Fruit fly (Drosophila melanogaster) whole organism, embryonic: Measurements from ENCODE around the gene uncNacbeta.

Source experiments
- Ada2b ChIP-seq: fragments of 200-800 bp; sonication (Bioruptor generic); IDR thresholded peaks from 2 replicates; pipeline ENCODE4 v1.3.6; 2022; ENCODE audit warnings: missing biosample characterization, missing genetic modification characterization
- CG12155 ChIP-seq: fragments of 200-800 bp; sonication (Bioruptor generic); optimal IDR thresholded peaks from 3 replicates; lab custom pipeline; 2016; ENCODE audit warnings: missing biosample characterization, missing genetic modification characterization
- CG16815 ChIP-seq: fragments of 200-800 bp; sonication (Bioruptor generic); optimal IDR thresholded peaks from 3 replicates; lab custom pipeline; 2017; ENCODE audit warnings: missing biosample characterization, mild to moderate bottlenecking, missing genetic modification characterization
- CG16863 ChIP-seq: fragments of 200-800 bp; sonication (Bioruptor generic); optimal IDR thresholded peaks from 3 replicates; lab custom pipeline; 2016; ENCODE audit warnings: missing biosample characterization, missing genetic modification characterization
- CG1832 ChIP-seq: fragments of 200-800 bp; sonication (Bioruptor generic); optimal IDR thresholded peaks from 2 replicates; lab custom pipeline; 2017; ENCODE audit warnings: missing biosample characterization, mild to moderate bottlenecking, missing genetic modification characterization, inconsistent platforms
- CG32767 ChIP-seq: fragments of 200-800 bp; sonication (Bioruptor generic); IDR thresholded peaks from 2 replicates; pipeline ENCODE4 v1.3.6; 2022; ENCODE audit warnings: missing biosample characterization, missing genetic modification characterization
- CG34224 ChIP-seq: fragments of 200-800 bp; sonication (Bioruptor generic); IDR thresholded peaks from 3 replicates; pipeline ENCODE4 v1.3.6; 2022; ENCODE audit warnings: missing biosample characterization, missing genetic modification characterization; ENCODE audit not compliant: partially characterized antibody
- CG4328 ChIP-seq: fragments of 200-800 bp; sonication (Bioruptor generic); optimal IDR thresholded peaks from 3 replicates; lab custom pipeline; 2017; ENCODE audit warnings: missing biosample characterization, missing genetic modification reagents, missing genetic modification characterization
- CG4404 ChIP-seq: fragments of 200-800 bp; sonication (Bioruptor generic); IDR thresholded peaks from 2 replicates; pipeline ENCODE4 v1.3.6; 2022; ENCODE audit warnings: missing biosample characterization, missing genetic modification characterization
- CG7928 ChIP-seq: fragments of 200-800 bp; sonication (Bioruptor generic); optimal IDR thresholded peaks from 2 replicates; lab custom pipeline; 2017; ENCODE audit warnings: missing biosample characterization, mild to moderate bottlenecking, missing genetic modification characterization
- CG8281 ChIP-seq: fragments of 200-800 bp; sonication (Bioruptor generic); optimal IDR thresholded peaks from 2 replicates; lab custom pipeline; 2018; ENCODE audit warnings: missing biosample characterization, mild to moderate bottlenecking, missing genetic modification characterization, moderate library complexity
- CG8765 ChIP-seq: fragments of 200-800 bp; sonication (Bioruptor generic); IDR thresholded peaks from 2 replicates; pipeline ENCODE4 v1.3.6; 2022; ENCODE audit warnings: missing biosample characterization, missing genetic modification characterization
- CG8924 ChIP-seq: fragments of 200-800 bp; optimal IDR thresholded peaks from 3 replicates; lab custom pipeline; 2019; ENCODE audit warnings: missing biosample characterization, mild to moderate bottlenecking, missing genetic modification characterization, moderate library complexity
- Dip3 ChIP-seq: fragments of 200-800 bp; sonication (Bioruptor generic); optimal IDR thresholded peaks from 3 replicates; lab custom pipeline; 2016; ENCODE audit warnings: missing biosample characterization, missing genetic modification characterization
- Doc2 ChIP-seq: fragments of 200-800 bp; sonication (Bioruptor generic); IDR thresholded peaks from 2 replicates; pipeline ENCODE4 v1.3.6; 2022; ENCODE audit warnings: missing biosample characterization, missing genetic modification characterization
- Dref ChIP-seq: fragments of 200-800 bp; sonication (Bioruptor generic); IDR thresholded peaks from 2 replicates; pipeline ENCODE4 v1.3.6; 2022; ENCODE audit warnings: missing biosample characterization, missing genetic modification characterization
- Drgx ChIP-seq: fragments of 200-800 bp; sonication (Bioruptor generic); IDR thresholded peaks from 2 replicates; pipeline ENCODE4 v1.3.6; 2022; ENCODE audit warnings: missing biosample characterization, missing genetic modification characterization
- E2f1 ChIP-seq: fragments of 200-800 bp; sonication (Bioruptor generic); IDR thresholded peaks from 2 replicates; pipeline ENCODE4 v1.3.6; 2022; ENCODE audit warnings: missing biosample characterization, missing genetic modification characterization
- Ets65A ChIP-seq: fragments of 200-800 bp; sonication (Bioruptor generic); peaks from one replicate; lab custom pipeline; 2016; ENCODE audit warnings: missing biosample characterization, missing genetic modification characterization
- Gsc ChIP-seq: fragments of 200-800 bp; sonication (Bioruptor generic); IDR thresholded peaks from 2 replicates; pipeline ENCODE4 v1.3.6; 2022; ENCODE audit warnings: missing biosample characterization, missing genetic modification characterization
- HLH4C ChIP-seq: fragments of 200-800 bp; sonication (Bioruptor generic); IDR thresholded peaks from 3 replicates; pipeline ENCODE4 v1.3.6; 2022; ENCODE audit warnings: missing biosample characterization, missing genetic modification characterization; ENCODE audit not compliant: partially characterized antibody
- HLHmδ ChIP-seq: fragments of 200-800 bp; sonication (Bioruptor generic); optimal IDR thresholded peaks from 2 replicates; lab custom pipeline; 2018; ENCODE audit warnings: missing biosample characterization, mild to moderate bottlenecking, missing genetic modification characterization, moderate library complexity
- HmgZ ChIP-seq: fragments of 200-800 bp; sonication (Bioruptor generic); optimal IDR thresholded peaks from 2 replicates; lab custom pipeline; 2018; ENCODE audit warnings: missing biosample characterization, mild to moderate bottlenecking, missing genetic modification characterization
- Hr78 ChIP-seq, 2 experiments: fragments of 200-800 bp in 1 of 2; fragments of >200 bp in 1 of 2; sonication (Bioruptor generic) in 1 of 2; optimal IDR thresholded peaks; 2 replicates each; lab custom pipeline; 2017 to 2019; ENCODE audit warnings: missing biosample characterization in 2 of 2, missing genetic modification characterization in 2 of 2, mild to moderate bottlenecking in 1 of 2, moderate library complexity in 1 of 2
- Hsf ChIP-seq: fragments of 200-800 bp; sonication (Bioruptor generic); optimal IDR thresholded peaks from 3 replicates; lab custom pipeline; 2016; ENCODE audit warnings: missing biosample characterization, missing genetic modification characterization
- Lpt ChIP-seq: fragments of >200 bp; optimal IDR thresholded peaks from 2 replicates; lab custom pipeline; 2018; ENCODE audit warnings: missing biosample characterization, missing genetic modification characterization
- Oli ChIP-seq: fragments of 200-800 bp; sonication (Bioruptor generic); optimal IDR thresholded peaks from 2 replicates; lab custom pipeline; 2018; ENCODE audit warnings: missing biosample characterization, mild to moderate bottlenecking, missing genetic modification characterization, moderate library complexity
- Optix ChIP-seq: fragments of 200-800 bp; sonication (Bioruptor generic); IDR thresholded peaks from 3 replicates; pipeline ENCODE4 v1.3.6; 2022; ENCODE audit warnings: missing biosample characterization, missing genetic modification characterization
- Side ChIP-seq: fragments of 200-800 bp; sonication (Bioruptor generic); optimal IDR thresholded peaks from 2 replicates; lab custom pipeline; 2016; ENCODE audit warnings: missing biosample characterization, missing genetic modification characterization
- Six4 ChIP-seq: fragments of 200-800 bp; sonication (Bioruptor generic); optimal IDR thresholded peaks from 2 replicates; lab custom pipeline; 2016; ENCODE audit warnings: missing biosample characterization, missing genetic modification characterization
- Usf ChIP-seq: fragments of 200-800 bp; sonication (Bioruptor generic); optimal IDR thresholded peaks from 2 replicates; lab custom pipeline; 2017; ENCODE audit warnings: missing genotype, missing biosample characterization, missing genetic modification characterization
- ab ChIP-seq: fragments of 200-800 bp; sonication (Bioruptor generic); optimal IDR thresholded peaks from 2 replicates; lab custom pipeline; 2016; ENCODE audit warnings: missing biosample characterization, missing genetic modification characterization
- az2 ChIP-seq: fragments of 200-800 bp; sonication (Bioruptor generic); optimal IDR thresholded peaks from 3 replicates; lab custom pipeline; 2016; ENCODE audit warnings: missing biosample characterization, missing genetic modification characterization
- bsh ChIP-seq, 2 experiments: fragments of 200-800 bp; sonication (Bioruptor generic); optimal IDR thresholded peaks; 2 replicates each; lab custom pipeline; 2017 to 2018; ENCODE audit warnings: mild to moderate bottlenecking in 2 of 2, missing biosample characterization in 2 of 2, missing genetic modification characterization in 2 of 2, moderate library complexity in 1 of 2
- btn ChIP-seq: fragments of 200-800 bp; sonication (Bioruptor generic); optimal IDR thresholded peaks from 2 replicates; lab custom pipeline; 2016; ENCODE audit warnings: missing biosample characterization, missing genetic modification characterization
- crp ChIP-seq, 2 experiments: fragments of 200-800 bp; sonication (Bioruptor generic); optimal IDR thresholded peaks; 2 replicates in 1 of 2; 3 replicates in 1 of 2; lab custom pipeline; 2017; ENCODE audit warnings: missing biosample characterization in 2 of 2, missing genetic modification characterization in 2 of 2, mild to moderate bottlenecking in 1 of 2, moderate library complexity in 1 of 2
- da ChIP-seq: fragments of 200-800 bp; sonication (Bioruptor generic); optimal IDR thresholded peaks from 2 replicates; lab custom pipeline; 2016; ENCODE audit warnings: missing biosample characterization, missing genetic modification characterization
- fu2 ChIP-seq: fragments of 200-800 bp; sonication (Bioruptor generic); optimal IDR thresholded peaks from 2 replicates; lab custom pipeline; 2016; ENCODE audit warnings: missing biosample characterization, missing genetic modification characterization
- her ChIP-seq: fragments of 200-800 bp; sonication (Bioruptor generic); optimal IDR thresholded peaks from 2 replicates; lab custom pipeline; 2016; ENCODE audit warnings: missing biosample characterization, missing genetic modification characterization
- kah ChIP-seq: fragments of 200-800 bp; sonication (Bioruptor generic); optimal IDR thresholded peaks from 2 replicates; lab custom pipeline; 2018; ENCODE audit warnings: missing biosample characterization, mild to moderate bottlenecking, missing genetic modification characterization
- luna ChIP-seq: fragments of 200-800 bp; sonication (Bioruptor generic); optimal IDR thresholded peaks from 2 replicates; lab custom pipeline; 2016; ENCODE audit warnings: missing biosample characterization, missing genetic modification characterization
- mam ChIP-seq: fragments of 200-800 bp; sonication (Bioruptor generic); optimal IDR thresholded peaks from 3 replicates; lab custom pipeline; 2016; ENCODE audit warnings: missing biosample characterization, missing genetic modification characterization
- nau ChIP-seq: fragments of 200-800 bp; sonication (Bioruptor generic); optimal IDR thresholded peaks from 3 replicates; lab custom pipeline; 2017; ENCODE audit warnings: missing biosample characterization, mild to moderate bottlenecking, missing genetic modification characterization, missing genetic modification reagents
- row ChIP-seq: fragments of 200-800 bp; sonication (Bioruptor generic); IDR thresholded peaks from 3 replicates; pipeline ENCODE4 v1.3.6; 2022; ENCODE audit warnings: missing biosample characterization, missing genetic modification characterization
- trh ChIP-seq: fragments of 200-800 bp; sonication (Bioruptor generic); optimal IDR thresholded peaks from 2 replicates; lab custom pipeline; 2016; ENCODE audit warnings: missing biosample characterization, missing genetic modification characterization
- z ChIP-seq: fragments of 200-800 bp; sonication (Bioruptor generic); IDR thresholded peaks from 3 replicates; pipeline ENCODE4 v1.3.6; 2022; ENCODE audit warnings: missing biosample characterization, missing genetic modification characterization
- zfh1 ChIP-seq: fragments of 200-800 bp; sonication (Bioruptor generic); IDR thresholded peaks from 3 replicates; pipeline ENCODE4 v1.3.6; 2022; ENCODE audit warnings: missing biosample characterization, missing genetic modification characterization
- zfh2 ChIP-seq: fragments of 200-800 bp; sonication (Bioruptor generic); optimal IDR thresholded peaks from 2 replicates; lab custom pipeline; 2016; ENCODE audit warnings: missing biosample characterization, missing genetic modification characterization

The uncNacbeta gene

dm6 chr2L:568030-568429 lies 4.4 kb upstream of the uncNacbeta start, which contains the start of the genes Nle and Sf3b1 (continued):
- TF ChIP-seq HLH4C (GFP tag; lab: Robert Waterston, UW) (peak; percentile 88), CG16815 (GFP tag; lab: Kevin White, UChicago) (no peak), her (GFP tag; lab: Kevin White, UChicago) (no peak), Hsf (peak; percentile 73), CG1832 (GFP tag; lab: Kevin White, UChicago) (no peak), Usf (no peak), E2f1 (GFP tag; lab: Robert Waterston, UW) (no peak), HmgZ (tag; lab: Kevin White, UChicago) (peak; percentile 35), HLHmδ (GFP tag; lab: Kevin White, UChicago) (no peak), Dref (GFP tag; lab: Robert Waterston, UW) (peak; percentile 67), Six4 (GFP tag; lab: Kevin White, UChicago) (peak; percentile 42), CG8765 (GFP tag; lab: Robert Waterston, UW) (no peak), Dip3 (GFP tag; lab: Kevin White, UChicago) (peak; percentile 38), CG12155 (peak; percentile 37), Ets65A (GFP tag; lab: Kevin White, UChicago) (peak; percentile 91), CG4404 (GFP tag; lab: Robert Waterston, UW) (no peak; the same call in 1 of the 2 replicates), CG32767 (GFP tag; lab: Robert Waterston, UW) (no peak), Ada2b (GFP tag; lab: Robert Waterston, UW) (no peak), mam (GFP tag; lab: Kevin White, UChicago) (peak; percentile 57), nau (no peak), Lpt (GFP tag; lab: Kevin White, UChicago) (no peak), ab (GFP tag; lab: Kevin White, UChicago) (no peak), Doc2 (GFP tag; lab: Robert Waterston, UW) (no peak), Oli (tag; lab: Kevin White, UChicago) (no peak), kah (peak; percentile 87)

dm6 chr2L:563314-563713 lies 305 bp downstream of the uncNacbeta start:
- no peak for TF ChIP-seq CG16863 (GFP tag; lab: Kevin White, UChicago)
- TF ChIP-seq Gsc (GFP tag; lab: Robert Waterston, UW), result peak; percentile 43; the same call in 1 of the 2 replicates
- TF ChIP-seq bsh (GFP tag; optimal IDR thresholded peaks at IDR 0.05; lab: Kevin White, UChicago), result peak in 1 of 2 experiments; percentile 16
- peak; percentile 61 for TF ChIP-seq Drgx (GFP tag; lab: Robert Waterston, UW)
- TF ChIP-seq fu2 (GFP tag; lab: Kevin White, UChicago), result no peak

DNA sequence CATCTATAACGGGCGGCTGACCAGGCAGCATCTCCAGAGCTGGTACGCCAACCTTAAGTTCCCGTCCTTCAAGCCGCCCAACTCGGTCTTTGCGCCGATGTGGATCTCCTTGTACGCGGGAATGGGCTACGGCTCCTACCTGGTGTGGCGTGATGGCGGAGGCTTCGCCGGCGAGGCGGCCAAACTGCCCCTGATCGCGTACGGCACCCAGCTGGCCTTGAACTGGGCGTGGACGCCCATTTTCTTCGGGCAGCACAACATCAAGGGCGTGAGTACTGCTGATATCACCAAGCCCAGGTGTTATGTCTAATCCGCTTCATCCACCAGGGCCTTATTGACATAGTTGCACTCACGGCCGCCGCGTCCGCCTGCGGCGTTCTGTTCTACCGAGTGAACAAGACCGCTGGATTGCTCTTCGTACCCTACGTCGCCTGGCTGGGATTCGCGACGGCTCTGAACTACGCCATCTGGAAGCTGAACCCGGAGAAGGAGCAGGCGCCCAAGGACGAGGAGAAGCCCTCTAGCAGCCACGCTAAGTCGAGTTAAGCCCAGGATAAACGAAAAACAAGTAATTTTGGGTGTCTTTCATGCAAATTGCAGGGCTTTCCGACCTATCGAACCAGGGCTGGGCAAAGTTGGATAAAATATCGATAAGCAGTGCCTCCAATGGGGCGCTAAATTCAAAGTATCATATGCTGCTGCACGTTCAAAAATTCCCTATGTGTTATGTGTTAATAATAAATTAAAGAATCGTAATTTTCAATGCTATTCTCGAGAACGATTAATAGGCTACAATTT lies 3.6 kb downstream of the uncNacbeta start, which contains the start of gene rempA:
TSS of gene rempA (minus strand) at position 541 of the 798 bp plus-strand sequence.
- TF ChIP-seq Hr78 (GFP tag; optimal IDR thresholded peaks at IDR 0.05; lab: Kevin White, UChicago), result peak in 1 of 2 experiments; percentile 83
- TF ChIP-seq CG8924 (tag; lab: Kevin White, UChicago), result no peak
- TF ChIP-seq row (GFP tag; lab: Robert Waterston, UW), result no peak
- TF ChIP-seq zfh2 (GFP tag; lab: Kevin White, UChicago), result no peak
- no peak for TF ChIP-seq CG4328 (GFP tag; lab: Kevin White, UChicago)
- peak; percentile 91 for TF ChIP-seq CG7928
- TF ChIP-seq zfh1, result no peak
- no peak for TF ChIP-seq crp (GFP tag; optimal IDR thresholded peaks at IDR 0.05; lab: Kevin White, UChicago)
- TF ChIP-seq luna (GFP tag; lab: Kevin White, UChicago), result no peak
- TF ChIP-seq z, result no peak
- no peak for TF ChIP-seq btn
- peak; percentile 80 for TF ChIP-seq Dref (GFP tag; lab: Robert Waterston, UW)
- no peak for TF ChIP-seq CG8281
- TF ChIP-seq Optix (GFP tag; lab: Robert Waterston, UW), result no peak
- no peak for TF ChIP-seq HmgZ (tag; lab: Kevin White, UChicago)
- no peak for TF ChIP-seq trh
- peak; percentile 57; the same call in 2 of the 3 replicates for TF ChIP-seq CG34224 (GFP tag; lab: Robert Waterston, UW)
- no peak for TF ChIP-seq Side (GFP tag; lab: Kevin White, UChicago)
- no peak for TF ChIP-seq az2 (GFP tag; lab: Kevin White, UChicago)
- TF ChIP-seq da (GFP tag; lab: Kevin White, UChicago), result no peak
- TF ChIP-seq fu2 (GFP tag; lab: Kevin White, UChicago), result no peak
